Worm (Caenorhabditis elegans) whole organism, L4/young adult: Measurements from ENCODE around the gene B0507.3.

Experiments
- dao-5 ChIP-seq: sonication (generic microtip); optimal IDR thresholded peaks from 2 replicates; lab custom pipeline; 2016; ENCODE audit warnings: missing genotype, missing genetic modification characterization, moderate library complexity, missing compliant biosample characterization
- him-1 ChIP-seq: sonication (generic microtip); optimal IDR thresholded peaks from 2 replicates; lab custom pipeline; 2016; ENCODE audit warnings: missing genotype, missing genetic modification reagents, missing genetic modification characterization, missing compliant biosample characterization

DNA sequence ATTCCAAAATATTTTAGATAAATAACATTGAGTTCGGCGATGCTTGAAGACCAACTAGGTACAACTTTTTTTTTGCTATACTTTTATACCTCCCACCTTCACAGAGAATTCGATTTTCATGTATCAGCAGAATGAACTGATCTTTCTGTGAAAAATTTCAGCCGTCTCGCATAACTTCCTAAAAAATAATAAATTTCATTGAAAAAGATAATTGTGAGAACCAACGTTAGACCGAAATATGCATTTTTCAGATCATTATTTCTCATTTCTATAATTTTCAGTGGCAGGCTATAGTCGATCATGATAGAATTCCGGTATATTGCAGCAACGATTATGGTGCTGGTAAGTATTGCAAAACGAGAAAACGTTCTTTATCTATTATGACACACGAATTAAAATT, 2.9 kb downstream of the B0507.3 start, which contains the start of gene srx-115:
- TF ChIP-seq him-1 (tag; lab: Kevin White, UChicago), result no peak
- no peak for TF ChIP-seq dao-5
